Worm (Caenorhabditis elegans) whole organism, late embryonic: ENCODE data around the gene vps-53.

Experiments used
- F13H6.1 ChIP-seq: sonication (generic microtip); optimal IDR thresholded peaks from 2 replicates; lab custom pipeline; 2016; ENCODE audit warnings: missing genetic modification characterization, missing compliant biosample characterization
- ama-1 ChIP-seq: fragments of 150-350 bp; optimal IDR thresholded peaks from 2 replicates; lab custom pipeline; 2014
- nhr-11 ChIP-seq: fragments of 150-350 bp; optimal IDR thresholded peaks from 2 replicates; lab custom pipeline; 2014; ENCODE audit warnings: missing biosample characterization, missing genetic modification characterization
- unc-86 ChIP-seq: sonication (generic microtip); optimal IDR thresholded peaks from 2 replicates; lab custom pipeline; 2016; ENCODE audit warnings: missing genetic modification characterization, missing compliant biosample characterization
- ztf-16 ChIP-seq: sonication (generic microtip); optimal IDR thresholded peaks from 2 replicates; lab custom pipeline; 2017; ENCODE audit warnings: missing genetic modification characterization, missing compliant biosample characterization

ce11 chrIII:9705157-9705905, 52.0 kb downstream of the vps-53 start:
- TF ChIP-seq ztf-16 (tag; lab: Kevin White, UChicago) (no peak), F13H6.1 (tag; lab: Kevin White, UChicago) (no peak), unc-86 (tag; lab: Kevin White, UChicago) (no peak), ama-1 (lab: Kevin White, UChicago) (no peak), nhr-11 (tag; lab: Kevin White, UChicago) (no peak)
